Fruit fly (Drosophila melanogaster) whole organism, embryonic: ENCODE measurements around the gene lute.

ENCODE experiments used
- Abd-B ChIP-seq: fragments of 200-800 bp; sonication (Bioruptor generic); optimal IDR thresholded peaks from 2 replicates; lab custom pipeline; 2018; ENCODE audit warnings: missing biosample characterization, mild to moderate bottlenecking, missing genetic modification characterization, moderate library complexity
- Aef1 ChIP-seq: fragments of 200-800 bp; sonication (Bioruptor generic); IDR thresholded peaks from 3 replicates; pipeline ENCODE4 v1.3.6; 2022; ENCODE audit warnings: missing biosample characterization, missing genetic modification characterization
- Blimp-1 ChIP-seq: fragments of 200-800 bp; sonication (Bioruptor generic); optimal IDR thresholded peaks from 3 replicates; lab custom pipeline; 2018; ENCODE audit warnings: missing biosample characterization, missing genetic modification characterization, mild to moderate bottlenecking, moderate library complexity, missing genetic modification reagents
- CG10462 ChIP-seq: fragments of 200-800 bp; sonication (Bioruptor generic); optimal IDR thresholded peaks from 2 replicates; lab custom pipeline; 2016; ENCODE audit warnings: missing biosample characterization, missing genetic modification characterization
- CG12155 ChIP-seq: fragments of 200-800 bp; sonication (Bioruptor generic); optimal IDR thresholded peaks from 3 replicates; lab custom pipeline; 2016; ENCODE audit warnings: missing biosample characterization, missing genetic modification characterization
- CG12659 ChIP-seq: fragments of 200-800 bp; sonication (Bioruptor generic); optimal IDR thresholded peaks from 3 replicates; lab custom pipeline; 2017; ENCODE audit warnings: mild to moderate bottlenecking, missing biosample characterization, missing genetic modification reagents, missing genetic modification characterization
- CG15269 ChIP-seq: fragments of 200-800 bp; sonication (Bioruptor generic); optimal IDR thresholded peaks from 2 replicates; lab custom pipeline; 2018; ENCODE audit warnings: missing biosample characterization, mild to moderate bottlenecking, missing genetic modification characterization, moderate library complexity
- CG2116 ChIP-seq: fragments of 200-800 bp; sonication (Bioruptor generic); optimal IDR thresholded peaks from 3 replicates; lab custom pipeline; 2018; ENCODE audit warnings: missing biosample characterization, mild to moderate bottlenecking, missing genetic modification characterization
- CG32532 ChIP-seq: fragments of 200-800 bp; sonication (Bioruptor generic); IDR thresholded peaks from 2 replicates; pipeline ENCODE4 v1.3.6; 2022; ENCODE audit warnings: missing biosample characterization, missing genetic modification characterization
- CG3847 ChIP-seq: fragments of 200-800 bp; sonication (Bioruptor generic); IDR thresholded peaks from 2 replicates; pipeline ENCODE4 v1.3.6; 2022; ENCODE audit warnings: missing biosample characterization, missing genetic modification characterization
- CG4730 ChIP-seq: fragments of 200-800 bp; sonication (Bioruptor generic); IDR thresholded peaks from 2 replicates; pipeline ENCODE4 v1.3.6; 2022; ENCODE audit warnings: missing biosample characterization, missing genetic modification characterization
- CG5245 ChIP-seq: fragments of 200-800 bp; sonication (Bioruptor generic); optimal IDR thresholded peaks from 3 replicates; lab custom pipeline; 2016; ENCODE audit warnings: missing biosample characterization, missing genetic modification characterization
- CG6254 ChIP-seq: fragments of 200-800 bp; sonication (Bioruptor generic); optimal IDR thresholded peaks from 3 replicates; lab custom pipeline; 2017; ENCODE audit warnings: mild to moderate bottlenecking, missing biosample characterization, missing genetic modification reagents, missing genetic modification characterization
- CG6813 ChIP-seq: fragments of 200-800 bp; sonication (Bioruptor generic); optimal IDR thresholded peaks from 2 replicates; lab custom pipeline; 2017; ENCODE audit warnings: missing biosample characterization, missing genetic modification characterization, mild to moderate bottlenecking, moderate library complexity, missing genetic modification reagents
- CG7745 ChIP-seq: fragments of 200-800 bp; sonication (Bioruptor generic); optimal IDR thresholded peaks from 2 replicates; lab custom pipeline; 2018; ENCODE audit warnings: missing biosample characterization, mild to moderate bottlenecking, missing genetic modification characterization, moderate library complexity
- CG8388 ChIP-seq: fragments of 200-800 bp; sonication (Bioruptor generic); optimal IDR thresholded peaks from 2 replicates; lab custom pipeline; 2019; ENCODE audit warnings: missing biosample characterization, mild to moderate bottlenecking, missing genetic modification characterization, moderate library complexity
- E2f1 ChIP-seq: fragments of 200-800 bp; sonication (Bioruptor generic); IDR thresholded peaks from 2 replicates; pipeline ENCODE4 v1.3.6; 2022; ENCODE audit warnings: missing biosample characterization, missing genetic modification characterization
- H15 ChIP-seq: fragments of 200-800 bp; sonication (Bioruptor generic); IDR thresholded peaks from 3 replicates; pipeline ENCODE4 v1.3.6; 2022; ENCODE audit warnings: missing biosample characterization, missing genetic modification characterization
- HmgD ChIP-seq: fragments of 200-800 bp; sonication (Bioruptor generic); optimal IDR thresholded peaks from 3 replicates; lab custom pipeline; 2016; ENCODE audit warnings: missing biosample characterization, missing genetic modification characterization
- MBD-R2 ChIP-seq: fragments of 200-800 bp; sonication (Bioruptor generic); IDR thresholded peaks from 2 replicates; pipeline ENCODE4 v1.3.6; 2022; ENCODE audit warnings: missing biosample characterization, missing genetic modification characterization
- NC2β ChIP-seq: fragments of 200-800 bp; sonication (Bioruptor generic); optimal IDR thresholded peaks from 2 replicates; lab custom pipeline; 2016; ENCODE audit warnings: missing biosample characterization, missing genetic modification characterization
- Neu2 ChIP-seq: fragments of 200-800 bp; sonication (Bioruptor generic); optimal IDR thresholded peaks from 3 replicates; lab custom pipeline; 2016; ENCODE audit warnings: missing biosample characterization, missing genetic modification characterization, borderline replicate concordance
- Stat92E ChIP-seq, 3 experiments: fragments of >200 bp in 2 of 3; fragments of 200-800 bp in 1 of 3; sonication (Bioruptor generic) in 1 of 3; optimal IDR thresholded peaks; 2 replicates each; lab custom pipeline; 2017 to 2019; ENCODE audit warnings: missing biosample characterization in 3 of 3, missing genetic modification characterization in 3 of 3, mild to moderate bottlenecking in 1 of 3, moderate library complexity in 1 of 3
- bowl ChIP-seq: fragments of 200-800 bp; sonication (Bioruptor generic); IDR thresholded peaks from 2 replicates; pipeline ENCODE4 v1.3.6; 2022; ENCODE audit warnings: missing biosample characterization, missing genetic modification characterization
- ci ChIP-seq: fragments of 200-800 bp; sonication (Bioruptor generic); IDR thresholded peaks from 3 replicates; pipeline ENCODE4 v1.3.6; 2022; ENCODE audit warnings: missing biosample characterization, missing genetic modification characterization
- disco-r ChIP-seq: fragments of 200-800 bp; sonication (Bioruptor generic); optimal IDR thresholded peaks from 2 replicates; lab custom pipeline; 2016; ENCODE audit warnings: missing biosample characterization, missing genetic modification characterization
- dpn ChIP-seq, 2 experiments: fragments of 200-800 bp; sonication (Bioruptor generic); optimal IDR thresholded peaks; 3 replicates each; lab custom pipeline; 2016; ENCODE audit warnings: missing biosample characterization in 2 of 2, missing genetic modification characterization in 2 of 2
- dysf ChIP-seq: fragments of 200-800 bp; sonication (Bioruptor generic); IDR thresholded peaks from 3 replicates; pipeline ENCODE4 v1.3.6; 2022; ENCODE audit warnings: missing biosample characterization, missing genetic modification characterization
- emc ChIP-seq: fragments of 200-800 bp; sonication (Bioruptor generic); optimal IDR thresholded peaks from 2 replicates; lab custom pipeline; 2016; ENCODE audit warnings: missing biosample characterization, missing genetic modification characterization
- eve ChIP-seq, 2 experiments: fragments of >200 bp; optimal IDR thresholded peaks; 2 replicates each; lab custom pipeline; 2017; ENCODE audit warnings: missing biosample characterization in 2 of 2, missing genetic modification characterization in 2 of 2
- grau ChIP-seq: fragments of 200-800 bp; optimal IDR thresholded peaks from 3 replicates; lab custom pipeline; 2019; ENCODE audit warnings: missing biosample characterization, mild to moderate bottlenecking, missing genetic modification characterization, moderate library complexity
- h ChIP-seq: fragments of >200 bp; optimal IDR thresholded peaks from 2 replicates; lab custom pipeline; 2017
- hbn ChIP-seq: fragments of 200-800 bp; sonication (Bioruptor generic); IDR thresholded peaks from 2 replicates; pipeline ENCODE4 v1.3.6; 2022; ENCODE audit warnings: missing biosample characterization, missing genetic modification characterization; ENCODE audit not compliant: partially characterized antibody
- her ChIP-seq: fragments of 200-800 bp; sonication (Bioruptor generic); optimal IDR thresholded peaks from 2 replicates; lab custom pipeline; 2016; ENCODE audit warnings: missing biosample characterization, missing genetic modification characterization
- klu ChIP-seq: fragments of 200-800 bp; sonication (Bioruptor generic); IDR thresholded peaks from 2 replicates; pipeline ENCODE4 v1.3.6; 2022; ENCODE audit warnings: missing biosample characterization, missing genetic modification characterization
- lmd ChIP-seq: fragments of 200-800 bp; sonication (Bioruptor generic); IDR thresholded peaks from 2 replicates; pipeline ENCODE4 v1.3.6; 2022; ENCODE audit warnings: missing biosample characterization, missing genetic modification characterization
- lola ChIP-seq, 3 experiments: fragments of >200 bp in 2 of 3; fragments of 200-800 bp in 1 of 3; sonication (Bioruptor generic) in 1 of 3; optimal IDR thresholded peaks; 2 replicates each; lab custom pipeline; 2017 to 2019; ENCODE audit warnings: missing biosample characterization in 3 of 3, missing genetic modification characterization in 3 of 3, mild to moderate bottlenecking in 1 of 3, moderate library complexity in 1 of 3
- odd ChIP-seq: fragments of 200-800 bp; sonication (Bioruptor generic); optimal IDR thresholded peaks from 2 replicates; lab custom pipeline; 2017; ENCODE audit warnings: missing biosample characterization, mild to moderate bottlenecking, missing genetic modification characterization
- rib ChIP-seq: fragments of 200-800 bp; sonication (Bioruptor generic); IDR thresholded peaks from 2 replicates; pipeline ENCODE4 v1.3.6; 2022; ENCODE audit warnings: missing biosample characterization, missing genetic modification characterization
- tap ChIP-seq: fragments of 200-800 bp; optimal IDR thresholded peaks from 3 replicates; lab custom pipeline; 2019; ENCODE audit warnings: missing biosample characterization, mild to moderate bottlenecking, missing genetic modification characterization, moderate library complexity
- unc-4 ChIP-seq: fragments of 200-800 bp; sonication (Bioruptor generic); IDR thresholded peaks from 2 replicates; pipeline ENCODE4 v1.3.6; 2022; ENCODE audit warnings: missing biosample characterization, missing genetic modification characterization; ENCODE audit not compliant: partially characterized antibody
- unpg ChIP-seq: fragments of 200-800 bp; sonication (Bioruptor generic); optimal IDR thresholded peaks from 3 replicates; lab custom pipeline; 2018; ENCODE audit warnings: missing biosample characterization, mild to moderate bottlenecking, missing genetic modification characterization, moderate library complexity
- wor ChIP-seq: fragments of 200-800 bp; sonication (Bioruptor generic); IDR thresholded peaks from 2 replicates; pipeline ENCODE4 v1.3.6; 2022; ENCODE audit warnings: missing biosample characterization, missing genetic modification characterization
- zen ChIP-seq: fragments of 200-800 bp; sonication (Bioruptor generic); optimal IDR thresholded peaks from 3 replicates; lab custom pipeline; 2018; ENCODE audit warnings: missing biosample characterization, mild to moderate bottlenecking, missing genetic modification characterization, moderate library complexity

lute gene

dm6 chr3R:17401289-17401752 is 21.6 kb downstream of the lute start (continued):
- peak; percentile 49 for TF ChIP-seq CG15269 (tag; lab: Kevin White, UChicago)
- peak; percentile 69 for TF ChIP-seq rib (GFP tag; lab: Robert Waterston, UW)
- TF ChIP-seq dpn (GFP tag; optimal IDR thresholded peaks at IDR 0.05; lab: Kevin White, UChicago): peak; percentile 61 to 70
- peak; percentile 64 for TF ChIP-seq grau (tag; lab: Kevin White, UChicago)
- peak; percentile 76 for TF ChIP-seq CG32532 (GFP tag; lab: Robert Waterston, UW)
- TF ChIP-seq Stat92E (GFP tag; optimal IDR thresholded peaks at IDR 0.05; lab: Kevin White, UChicago): no peak
- TF ChIP-seq bowl (GFP tag; lab: Robert Waterston, UW): no peak
- TF ChIP-seq unc-4 (GFP tag; lab: Robert Waterston, UW): peak; percentile 78
- no peak for TF ChIP-seq CG10462 (GFP tag; lab: Kevin White, UChicago)
- TF ChIP-seq lmd: peak; percentile 27; the same call in 1 of the 2 replicates
- TF ChIP-seq CG4730: no peak
- TF ChIP-seq CG7745 (tag; lab: Kevin White, UChicago): no peak
- no peak for TF ChIP-seq Abd-B (GFP tag; lab: Kevin White, UChicago)
- no peak for TF ChIP-seq CG6813
- no peak for TF ChIP-seq Blimp-1 (GFP tag; lab: Kevin White, UChicago)
- no peak for TF ChIP-seq eve (GFP tag; optimal IDR thresholded peaks at IDR 0.05; lab: Kevin White, UChicago)
- peak in 1 of 3 experiments; percentile 88 for TF ChIP-seq lola (GFP tag; optimal IDR thresholded peaks at IDR 0.05; lab: Kevin White, UChicago)
- peak; percentile 40 for TF ChIP-seq CG3847
- peak; percentile 72; the same call in 1 of the 2 replicates for TF ChIP-seq hbn (GFP tag; lab: Robert Waterston, UW)
- TF ChIP-seq klu (GFP tag; lab: Robert Waterston, UW): no peak
- peak; percentile 49 for TF ChIP-seq unpg (GFP tag; lab: Kevin White, UChicago)
- TF ChIP-seq wor: no peak
- TF ChIP-seq CG12659 (GFP tag; lab: Kevin White, UChicago): peak; percentile 72
- no peak for TF ChIP-seq ci (GFP tag; lab: Robert Waterston, UW)
- no peak for TF ChIP-seq emc
- no peak for TF ChIP-seq CG5245
- TF ChIP-seq Aef1 (GFP tag; lab: Robert Waterston, UW): 0 out of 3 replicates have a peak, but pooled peaks have one; percentile 27
- no peak for TF ChIP-seq Neu2 (GFP tag; lab: Kevin White, UChicago)
- no peak for TF ChIP-seq tap (tag; lab: Kevin White, UChicago)
- TF ChIP-seq E2f1: 0 out of 2 replicates have a peak, but pooled peaks have one; percentile 29
- TF ChIP-seq NC2β (GFP tag; lab: Kevin White, UChicago): peak; percentile 26
- TF ChIP-seq CG8388: peak; percentile 18
- TF ChIP-seq H15 (GFP tag; lab: Robert Waterston, UW): no peak
- peak; percentile 83 for TF ChIP-seq CG2116
- TF ChIP-seq HmgD (GFP tag; lab: Kevin White, UChicago): no peak
- TF ChIP-seq disco-r: no peak
- TF ChIP-seq CG6254 (GFP tag; lab: Kevin White, UChicago): no peak
- peak; percentile 53 for TF ChIP-seq CG12155 (GFP tag; lab: Kevin White, UChicago)
- 0 out of 3 replicates have a peak, but pooled peaks have one; percentile 24 for TF ChIP-seq dysf (GFP tag; lab: Robert Waterston, UW)
- peak; percentile 38 for TF ChIP-seq zen (tag; lab: Kevin White, UChicago)
- no peak for TF ChIP-seq h (lab: Kevin White, UChicago)
- peak; percentile 65 for TF ChIP-seq MBD-R2 (GFP tag; lab: Robert Waterston, UW)
- TF ChIP-seq odd (GFP tag; lab: Kevin White, UChicago): peak; percentile 33
- peak; percentile 4 for TF ChIP-seq her (GFP tag; lab: Kevin White, UChicago)
